Fruit fly (Drosophila melanogaster) whole organism, adult: ENCODE measurements around the gene CG18269.

Experiments used
- CG11617 ChIP-seq: fragments of 200-800 bp; sonication (Bioruptor generic); optimal IDR thresholded peaks from 2 replicates; lab custom pipeline; 2017; ENCODE audit warnings: mild to moderate bottlenecking, missing biosample characterization, missing genetic modification reagents, missing genetic modification characterization
- CG12768 ChIP-seq: fragments of 200-800 bp; sonication (Bioruptor generic); optimal IDR thresholded peaks from 2 replicates; lab custom pipeline; 2017; ENCODE audit warnings: missing biosample characterization, missing genetic modification characterization, mild to moderate bottlenecking, moderate library complexity, missing genetic modification reagents
- CG14711 ChIP-seq: fragments of 200-800 bp; sonication (Bioruptor generic); optimal IDR thresholded peaks from 2 replicates; lab custom pipeline; 2018; ENCODE audit warnings: missing biosample characterization, mild to moderate bottlenecking, missing genetic modification characterization, moderate library complexity
- CG1620 ChIP-seq: fragments of 200-800 bp; sonication (Bioruptor generic); optimal IDR thresholded peaks from 2 replicates; lab custom pipeline; 2016; ENCODE audit warnings: missing biosample characterization, missing genetic modification characterization
- CG33017 ChIP-seq: fragments of 200-800 bp; sonication (Bioruptor generic); optimal IDR thresholded peaks from 2 replicates; lab custom pipeline; 2018; ENCODE audit warnings: missing biosample characterization, mild to moderate bottlenecking, missing genetic modification characterization, moderate library complexity
- CG5204 ChIP-seq: fragments of 200-800 bp; sonication (Bioruptor generic); optimal IDR thresholded peaks from 2 replicates; lab custom pipeline; 2016; ENCODE audit warnings: missing biosample characterization, missing genetic modification characterization
- CG7045 ChIP-seq: fragments of 200-800 bp; sonication (Bioruptor generic); optimal IDR thresholded peaks from 2 replicates; lab custom pipeline; 2017; ENCODE audit warnings: missing biosample characterization, mild to moderate bottlenecking, missing genetic modification characterization
- CG7101 ChIP-seq: fragments of 200-800 bp; sonication (Bioruptor generic); optimal IDR thresholded peaks from 2 replicates; lab custom pipeline; 2018; ENCODE audit warnings: missing biosample characterization, mild to moderate bottlenecking, missing genetic modification characterization, moderate library complexity
- Clk ChIP-seq: fragments of 200-800 bp; sonication (Bioruptor generic); optimal IDR thresholded peaks from 2 replicates; lab custom pipeline; 2017; ENCODE audit warnings: missing biosample characterization, missing genetic modification characterization
- Crg-1 ChIP-seq: fragments of 200-800 bp; sonication (Bioruptor generic); optimal IDR thresholded peaks from 2 replicates; lab custom pipeline; 2016; ENCODE audit warnings: missing biosample characterization, missing genetic modification characterization
- Hr96 ChIP-seq: fragments of 200-800 bp; sonication (Bioruptor generic); optimal IDR thresholded peaks from 2 replicates; lab custom pipeline; 2016; ENCODE audit warnings: missing biosample characterization, missing genetic modification characterization
- Mnt ChIP-seq: fragments of 200-800 bp; sonication (Bioruptor generic); optimal IDR thresholded peaks from 2 replicates; lab custom pipeline; 2016; ENCODE audit warnings: missing biosample characterization, mild to moderate bottlenecking, missing genetic modification characterization
- bab1 ChIP-seq: fragments of 200-800 bp; sonication (Bioruptor generic); optimal IDR thresholded peaks from 3 replicates; lab custom pipeline; 2019; ENCODE audit warnings: missing biosample characterization, mild to moderate bottlenecking, missing genetic modification characterization, moderate library complexity
- cic ChIP-seq: fragments of 200-800 bp; sonication (Bioruptor generic); optimal IDR thresholded peaks from 2 replicates; lab custom pipeline; 2017; ENCODE audit warnings: missing biosample characterization, mild to moderate bottlenecking, missing genetic modification characterization, moderate library complexity
- cnc ChIP-seq, 2 experiments: fragments of >200 bp; optimal IDR thresholded peaks; 2 replicates each; lab custom pipeline; 2017
- kay ChIP-seq: fragments of 200-800 bp; sonication (Bioruptor generic); peaks from one replicate; lab custom pipeline; 2016; ENCODE audit warnings: missing biosample characterization, missing genetic modification characterization, borderline replicate concordance
- ovo ChIP-seq: fragments of 200-800 bp; sonication (Bioruptor generic); optimal IDR thresholded peaks from 2 replicates; lab custom pipeline; 2016; ENCODE audit warnings: missing biosample characterization, missing genetic modification characterization
- pad ChIP-seq: fragments of 200-800 bp; sonication (Bioruptor generic); optimal IDR thresholded peaks from 3 replicates; lab custom pipeline; 2017; ENCODE audit warnings: missing biosample characterization, missing genetic modification characterization, mild to moderate bottlenecking, moderate library complexity, missing genetic modification reagents
- tj ChIP-seq: fragments of 200-800 bp; sonication (Bioruptor generic); optimal IDR thresholded peaks from 3 replicates; lab custom pipeline; 2017; ENCODE audit warnings: missing biosample characterization, mild to moderate bottlenecking, missing genetic modification characterization, moderate library complexity
- toe ChIP-seq: fragments of 200-800 bp; sonication (Bioruptor generic); optimal IDR thresholded peaks from 2 replicates; lab custom pipeline; 2016; ENCODE audit warnings: missing biosample characterization, missing genetic modification characterization

The CG18269 gene

dm6 chr2L:5541935-5542685 lies 9.5 kb upstream of the CG18269 start, which contains the start of the genes Hel25E and Lam:
TSS of gene Hel25E (minus strand) at chr2L:5542314.
TSS of gene Lam (plus strand) at chr2L:5542480.
- peak; percentile 56 for TF ChIP-seq Mnt (GFP tag; lab: Kevin White, UChicago)
- TF ChIP-seq CG7101: peak; percentile 5
- peak; percentile 40 for TF ChIP-seq CG11617 (GFP tag; lab: Kevin White, UChicago)
- no peak for TF ChIP-seq cnc (optimal IDR thresholded peaks at IDR 0.05; lab: Kevin White, UChicago)
- TF ChIP-seq kay (GFP tag; lab: Kevin White, UChicago): no peak

dm6 chr2L:5542944-5543515 lies 8.6 kb upstream of the CG18269 start:
- TF ChIP-seq pad (GFP tag; lab: Kevin White, UChicago) (peak; percentile 97), CG1620 (GFP tag; lab: Kevin White, UChicago) (no peak), kay (GFP tag; lab: Kevin White, UChicago) (no peak), CG7045 (peak; percentile 5), cic (GFP tag; lab: Kevin White, UChicago) (no peak)

- no peak for TF ChIP-seq Hr96 (GFP tag; lab: Kevin White, UChicago)
- TF ChIP-seq ovo (GFP tag; lab: Kevin White, UChicago): no peak
- TF ChIP-seq CG12768: no peak
- TF ChIP-seq kay (GFP tag; lab: Kevin White, UChicago): no peak
- no peak for TF ChIP-seq toe (GFP tag; lab: Kevin White, UChicago)
- no peak for TF ChIP-seq CG14711 (tag; lab: Kevin White, UChicago)
- TF ChIP-seq bab1 (GFP tag; lab: Kevin White, UChicago): no peak
- TF ChIP-seq pad (GFP tag; lab: Kevin White, UChicago): no peak
- TF ChIP-seq cnc (optimal IDR thresholded peaks at IDR 0.05; lab: Kevin White, UChicago): no peak
- TF ChIP-seq tj (GFP tag; lab: Kevin White, UChicago): no peak
- no peak for TF ChIP-seq Crg-1 (GFP tag; lab: Kevin White, UChicago)
- no peak for TF ChIP-seq Mnt (GFP tag; lab: Kevin White, UChicago)
- no peak for TF ChIP-seq CG7045
Observed at dm6 chr2L:5546207-5546517, 5.5 kb upstream of the CG18269 start.

dm6 chr2L:5546518-5547287 lies 4.9 kb upstream of the CG18269 start, which contains the start of gene Oscillin:
TSS of gene Oscillin (plus strand) at chr2L:5547086.
- TF ChIP-seq CG5204 (GFP tag; lab: Kevin White, UChicago) (peak; percentile 27), toe (GFP tag; lab: Kevin White, UChicago) (no peak), cnc (optimal IDR thresholded peaks at IDR 0.05; lab: Kevin White, UChicago) (peak in 1 of 2 experiments; percentile 21), CG11617 (GFP tag; lab: Kevin White, UChicago) (peak; percentile 43), kay (GFP tag; lab: Kevin White, UChicago) (peak; percentile 87), pad (GFP tag; lab: Kevin White, UChicago) (peak; percentile 31), Hr96 (GFP tag; lab: Kevin White, UChicago) (no peak), CG1620 (GFP tag; lab: Kevin White, UChicago) (no peak), CG7045 (peak; percentile 59), bab1 (GFP tag; lab: Kevin White, UChicago) (peak; percentile 65), CG12768 (peak; percentile 36), CG7101 (peak; percentile 31), Clk (no peak), CG14711 (tag; lab: Kevin White, UChicago) (peak; percentile 93)

dm6 chr2L:5547288-5547777 lies 4.3 kb upstream of the CG18269 start:
- TF ChIP-seq ovo (GFP tag; lab: Kevin White, UChicago) (peak; percentile 7), bab1 (GFP tag; lab: Kevin White, UChicago) (no peak), Mnt (GFP tag; lab: Kevin White, UChicago) (peak; percentile 5), tj (GFP tag; lab: Kevin White, UChicago) (peak; percentile 80), CG14711 (tag; lab: Kevin White, UChicago) (no peak), CG12768 (peak; percentile 45), Clk (no peak), CG7101 (peak; percentile 46), toe (GFP tag; lab: Kevin White, UChicago) (peak; percentile 40), kay (GFP tag; lab: Kevin White, UChicago) (peak; percentile 21), CG7045 (peak; percentile 10), CG33017 (peak; percentile 34), pad (GFP tag; lab: Kevin White, UChicago) (no peak), CG5204 (GFP tag; lab: Kevin White, UChicago) (no peak), cic (GFP tag; lab: Kevin White, UChicago) (peak; percentile 96), CG11617 (GFP tag; lab: Kevin White, UChicago) (no peak), cnc (optimal IDR thresholded peaks at IDR 0.05; lab: Kevin White, UChicago) (no peak), CG1620 (GFP tag; lab: Kevin White, UChicago) (no peak), Crg-1 (GFP tag; lab: Kevin White, UChicago) (peak; percentile 0), Hr96 (GFP tag; lab: Kevin White, UChicago) (no peak)
